Worm (Caenorhabditis elegans): Measurements from ENCODE around the gene str-249.

DNA sequence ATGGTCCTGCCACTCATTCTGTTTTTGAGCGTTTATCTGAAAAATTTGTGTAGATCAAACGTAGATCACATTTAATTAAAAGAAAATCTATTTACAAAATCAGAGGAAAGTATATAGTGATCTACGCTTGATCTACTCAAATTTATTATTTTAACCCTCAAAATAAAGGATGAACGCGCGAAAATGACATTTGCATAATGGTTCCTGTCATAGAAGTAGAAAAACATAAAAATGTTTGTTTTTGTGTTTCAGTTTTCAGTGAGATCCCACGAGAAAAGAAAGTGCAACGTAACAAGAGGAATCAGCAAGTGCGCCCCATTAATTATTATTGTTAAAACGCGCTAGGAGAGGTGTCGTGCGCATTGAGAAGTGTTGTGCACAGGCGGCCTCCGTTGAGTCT lies 24.7 kb upstream of the str-249 start:
- TF ChIP-seq W03F9.2 (tag; optimal IDR thresholded peaks at IDR 0.05) = no peak
- TF ChIP-seq dao-5 (tag; optimal IDR thresholded peaks at IDR 0.05) = no peak
- TF ChIP-seq him-1 (tag; optimal IDR thresholded peaks at IDR 0.05) = no peak

All from whole organism, L4/young adult.